Fruit fly (Drosophila melanogaster) whole organism, embryonic: ENCODE data around the gene CG15803.

Experiments
- B-H1 ChIP-seq: fragments of 200-800 bp; sonication (Bioruptor generic); IDR thresholded peaks from 3 replicates; pipeline ENCODE4 v1.3.6; 2022; ENCODE audit warnings: missing biosample characterization, missing genetic modification characterization
- B-H2 ChIP-seq: fragments of 200-800 bp; sonication (Bioruptor generic); optimal IDR thresholded peaks from 2 replicates; lab custom pipeline; 2018; ENCODE audit warnings: missing biosample characterization, mild to moderate bottlenecking, missing genetic modification characterization
- Blimp-1 ChIP-seq: fragments of 200-800 bp; sonication (Bioruptor generic); optimal IDR thresholded peaks from 3 replicates; lab custom pipeline; 2018; ENCODE audit warnings: missing biosample characterization, missing genetic modification characterization, mild to moderate bottlenecking, moderate library complexity, missing genetic modification reagents
- CG10366 ChIP-seq: fragments of 200-800 bp; sonication (Bioruptor generic); IDR thresholded peaks from 2 replicates; pipeline ENCODE4 v1.3.6; 2022; ENCODE audit warnings: missing biosample characterization, missing genetic modification characterization
- CG10431 ChIP-seq: fragments of 200-800 bp; sonication (Bioruptor generic); optimal IDR thresholded peaks from 3 replicates; lab custom pipeline; 2018; ENCODE audit warnings: missing biosample characterization, mild to moderate bottlenecking, missing genetic modification characterization
- CG10979 ChIP-seq: fragments of 200-800 bp; sonication (Bioruptor generic); optimal IDR thresholded peaks from 2 replicates; lab custom pipeline; 2018; ENCODE audit warnings: missing biosample characterization, mild to moderate bottlenecking, missing genetic modification characterization, moderate library complexity
- CG12104 ChIP-seq: fragments of 200-800 bp; sonication (Bioruptor generic); optimal IDR thresholded peaks from 3 replicates; lab custom pipeline; 2016; ENCODE audit warnings: missing biosample characterization, missing genetic modification characterization
- CG12659 ChIP-seq: fragments of 200-800 bp; sonication (Bioruptor generic); optimal IDR thresholded peaks from 3 replicates; lab custom pipeline; 2017; ENCODE audit warnings: mild to moderate bottlenecking, missing biosample characterization, missing genetic modification reagents, missing genetic modification characterization
- CG13287 ChIP-seq: fragments of 200-800 bp; sonication (Bioruptor generic); IDR thresholded peaks from 2 replicates; pipeline ENCODE4 v1.3.6; 2022; ENCODE audit warnings: missing biosample characterization, missing genetic modification characterization; ENCODE audit not compliant: partially characterized antibody
- CG15011 ChIP-seq: fragments of 200-800 bp; sonication (Bioruptor generic); optimal IDR thresholded peaks from 3 replicates; lab custom pipeline; 2018; ENCODE audit warnings: missing biosample characterization, mild to moderate bottlenecking, missing genetic modification characterization
- CG17328 ChIP-seq: fragments of 200-800 bp; sonication (Bioruptor generic); IDR thresholded peaks from 2 replicates; pipeline ENCODE4 v1.3.6; 2022; ENCODE audit warnings: missing biosample characterization, missing genetic modification characterization
- CG17385 ChIP-seq: fragments of 200-800 bp; sonication (Bioruptor generic); optimal IDR thresholded peaks from 3 replicates; lab custom pipeline; 2018; ENCODE audit warnings: missing biosample characterization, mild to moderate bottlenecking, missing genetic modification characterization
- CG2889 ChIP-seq: fragments of 200-800 bp; sonication (Bioruptor generic); IDR thresholded peaks from 3 replicates; pipeline ENCODE4 v1.3.6; 2022; ENCODE audit warnings: missing biosample characterization, missing genetic modification characterization
- CG3281 ChIP-seq: fragments of 200-800 bp; sonication (Bioruptor generic); optimal IDR thresholded peaks from 3 replicates; lab custom pipeline; 2017; ENCODE audit warnings: missing biosample characterization, mild to moderate bottlenecking, missing genetic modification characterization
- CG34422 ChIP-seq: fragments of 200-800 bp; sonication (Bioruptor generic); IDR thresholded peaks from 3 replicates; pipeline ENCODE4 v1.3.6; 2022; ENCODE audit warnings: missing biosample characterization, missing genetic modification characterization
- CG42726 ChIP-seq: fragments of 200-800 bp; sonication (Bioruptor generic); IDR thresholded peaks from 2 replicates; pipeline ENCODE4 v1.3.6; 2022; ENCODE audit warnings: missing biosample characterization, missing genetic modification characterization; ENCODE audit not compliant: partially characterized antibody
- CG4707 ChIP-seq: fragments of 200-800 bp; sonication (Bioruptor generic); optimal IDR thresholded peaks from 2 replicates; lab custom pipeline; 2018; ENCODE audit warnings: missing biosample characterization, mild to moderate bottlenecking, missing genetic modification characterization, moderate library complexity
- CG4730 ChIP-seq: fragments of 200-800 bp; sonication (Bioruptor generic); IDR thresholded peaks from 2 replicates; pipeline ENCODE4 v1.3.6; 2022; ENCODE audit warnings: missing biosample characterization, missing genetic modification characterization
- CG6272 ChIP-seq: fragments of 200-800 bp; sonication (Bioruptor generic); IDR thresholded peaks from 2 replicates; pipeline ENCODE4 v1.3.6; 2022; ENCODE audit warnings: missing biosample characterization, missing genetic modification characterization
- CG6689 ChIP-seq: fragments of 200-800 bp; sonication (Bioruptor generic); IDR thresholded peaks from 2 replicates; pipeline ENCODE4 v1.3.6; 2022; ENCODE audit warnings: missing biosample characterization, missing genetic modification characterization
- CG8281 ChIP-seq: fragments of 200-800 bp; sonication (Bioruptor generic); optimal IDR thresholded peaks from 2 replicates; lab custom pipeline; 2018; ENCODE audit warnings: missing biosample characterization, mild to moderate bottlenecking, missing genetic modification characterization, moderate library complexity
- CG8290 ChIP-seq, 3 experiments: fragments of 200-800 bp; sonication (Bioruptor generic); optimal IDR thresholded peaks; 2 replicates each; lab custom pipeline; 2016 to 2019; ENCODE audit warnings: missing biosample characterization in 3 of 3, missing genetic modification characterization in 3 of 3, mild to moderate bottlenecking in 2 of 3, moderate library complexity in 1 of 3
- E2f1 ChIP-seq: fragments of 200-800 bp; sonication (Bioruptor generic); IDR thresholded peaks from 2 replicates; pipeline ENCODE4 v1.3.6; 2022; ENCODE audit warnings: missing biosample characterization, missing genetic modification characterization
- Elba2 ChIP-seq: fragments of 200-800 bp; sonication (Bioruptor generic); optimal IDR thresholded peaks from 3 replicates; lab custom pipeline; 2016; ENCODE audit warnings: missing biosample characterization, missing genetic modification characterization
- Fer1 ChIP-seq: fragments of 200-800 bp; sonication (Bioruptor generic); optimal IDR thresholded peaks from 2 replicates; lab custom pipeline; 2017; ENCODE audit warnings: missing biosample characterization, mild to moderate bottlenecking, missing genetic modification characterization
- HLH3B ChIP-seq: fragments of 200-800 bp; sonication (Bioruptor generic); IDR thresholded peaks from 2 replicates; pipeline ENCODE4 v1.3.6; 2022; ENCODE audit warnings: missing biosample characterization, missing genetic modification characterization
- HLHmδ ChIP-seq: fragments of 200-800 bp; sonication (Bioruptor generic); optimal IDR thresholded peaks from 2 replicates; lab custom pipeline; 2018; ENCODE audit warnings: missing biosample characterization, mild to moderate bottlenecking, missing genetic modification characterization, moderate library complexity
- HmgZ ChIP-seq: fragments of 200-800 bp; sonication (Bioruptor generic); optimal IDR thresholded peaks from 2 replicates; lab custom pipeline; 2018; ENCODE audit warnings: missing biosample characterization, mild to moderate bottlenecking, missing genetic modification characterization
- Lhr ChIP-seq: fragments of 200-800 bp; sonication (Bioruptor generic); optimal IDR thresholded peaks from 3 replicates; lab custom pipeline; 2017; ENCODE audit warnings: mild to moderate bottlenecking, missing biosample characterization, missing genetic modification reagents, missing genetic modification characterization
- Lim3 ChIP-seq: fragments of 200-800 bp; sonication (Bioruptor generic); IDR thresholded peaks from 2 replicates; pipeline ENCODE4 v1.3.6; 2022; ENCODE audit warnings: missing biosample characterization, missing genetic modification characterization
- Max ChIP-seq: fragments of 200-800 bp; sonication (Bioruptor generic); optimal IDR thresholded peaks from 2 replicates; lab custom pipeline; 2016; ENCODE audit warnings: missing biosample characterization, mild to moderate bottlenecking, missing genetic modification characterization
- Mes4 ChIP-seq: fragments of 200-800 bp; sonication (Bioruptor generic); optimal IDR thresholded peaks from 2 replicates; lab custom pipeline; 2016; ENCODE audit warnings: missing biosample characterization, missing genetic modification characterization
- Poxn ChIP-seq: fragments of 200-800 bp; sonication (Bioruptor generic); IDR thresholded peaks from 2 replicates; pipeline ENCODE4 v1.3.6; 2022; ENCODE audit warnings: missing biosample characterization, missing genetic modification characterization
- Sox102F ChIP-seq: fragments of 200-800 bp; sonication (Bioruptor generic); optimal IDR thresholded peaks from 2 replicates; lab custom pipeline; 2018; ENCODE audit warnings: missing biosample characterization, mild to moderate bottlenecking, missing genetic modification characterization, moderate library complexity
- Usf ChIP-seq: fragments of 200-800 bp; sonication (Bioruptor generic); optimal IDR thresholded peaks from 2 replicates; lab custom pipeline; 2017; ENCODE audit warnings: missing genotype, missing biosample characterization, missing genetic modification characterization
- chinmo ChIP-seq: fragments of 200-800 bp; sonication (Bioruptor generic); IDR thresholded peaks from 4 replicates; pipeline ENCODE4 v1.3.6; 2022; ENCODE audit warnings: missing biosample characterization, missing genetic modification characterization; ENCODE audit not compliant: partially characterized antibody
- danr ChIP-seq: fragments of 200-800 bp; sonication (Bioruptor generic); IDR thresholded peaks from 2 replicates; pipeline ENCODE4 v1.3.6; 2022; ENCODE audit warnings: missing biosample characterization, missing genetic modification characterization
- fru ChIP-seq: fragments of >200 bp; optimal IDR thresholded peaks from 2 replicates; lab custom pipeline; 2017
- fu2 ChIP-seq: fragments of 200-800 bp; sonication (Bioruptor generic); optimal IDR thresholded peaks from 2 replicates; lab custom pipeline; 2016; ENCODE audit warnings: missing biosample characterization, missing genetic modification characterization
- gsb-n ChIP-seq: fragments of 200-800 bp; sonication (Bioruptor generic); optimal IDR thresholded peaks from 3 replicates; lab custom pipeline; 2018; ENCODE audit warnings: missing biosample characterization, mild to moderate bottlenecking, missing genetic modification characterization
- klu ChIP-seq: fragments of 200-800 bp; sonication (Bioruptor generic); IDR thresholded peaks from 2 replicates; pipeline ENCODE4 v1.3.6; 2022; ENCODE audit warnings: missing biosample characterization, missing genetic modification characterization
- lab ChIP-seq: fragments of 200-800 bp; sonication (Bioruptor generic); optimal IDR thresholded peaks from 3 replicates; lab custom pipeline; 2017; ENCODE audit warnings: missing biosample characterization, missing genetic modification characterization, mild to moderate bottlenecking, moderate library complexity, missing genetic modification reagents
- luna ChIP-seq: fragments of 200-800 bp; sonication (Bioruptor generic); optimal IDR thresholded peaks from 2 replicates; lab custom pipeline; 2016; ENCODE audit warnings: missing biosample characterization, missing genetic modification characterization
- pho ChIP-seq: fragments of 200-800 bp; sonication (Bioruptor generic); optimal IDR thresholded peaks from 2 replicates; lab custom pipeline; 2016; ENCODE audit warnings: missing biosample characterization, missing genetic modification characterization
- phol ChIP-seq: fragments of 200-800 bp; sonication (Bioruptor generic); optimal IDR thresholded peaks from 3 replicates; lab custom pipeline; 2018; ENCODE audit warnings: missing biosample characterization, mild to moderate bottlenecking, missing genetic modification characterization, moderate library complexity
- prd ChIP-seq, 3 experiments: fragments of >200 bp in 2 of 3; fragments of 200-800 bp in 1 of 3; sonication (Bioruptor generic) in 1 of 3; optimal IDR thresholded peaks in 2 of 3; IDR thresholded peaks in 1 of 3; 2 replicates in 2 of 3; 3 replicates in 1 of 3; pipeline versions ENCODE4 v1.3.6 to Lab custom; 2017 to 2022; ENCODE audit warnings: missing biosample characterization in 1 of 3, missing genetic modification characterization in 1 of 3
- pros ChIP-seq: fragments of 200-800 bp; sonication (Bioruptor generic); optimal IDR thresholded peaks from 3 replicates; lab custom pipeline; 2019; ENCODE audit warnings: missing biosample characterization, mild to moderate bottlenecking, missing genetic modification characterization, moderate library complexity
- rib ChIP-seq: fragments of 200-800 bp; sonication (Bioruptor generic); IDR thresholded peaks from 2 replicates; pipeline ENCODE4 v1.3.6; 2022; ENCODE audit warnings: missing biosample characterization, missing genetic modification characterization
- ttk ChIP-seq: fragments of 200-800 bp; sonication (Bioruptor generic); IDR thresholded peaks from 2 replicates; pipeline ENCODE4 v2.1.2; 2022; ENCODE audit warnings: missing biosample characterization, missing genetic modification characterization

The CG15803 gene

dm6 chr3R:18297444-18298297, 62.9 kb downstream of the CG15803 start (continued):
- no peak for TF ChIP-seq CG8290 (GFP tag; optimal IDR thresholded peaks at IDR 0.05; lab: Kevin White, UChicago)
- no peak for TF ChIP-seq CG8290 (tag; optimal IDR thresholded peaks at IDR 0.05; lab: Kevin White, UChicago)
- no peak for TF ChIP-seq Poxn (GFP tag; lab: Robert Waterston, UW)
- no peak for TF ChIP-seq CG6272 (GFP tag; lab: Robert Waterston, UW)
- TF ChIP-seq Elba2 (GFP tag; lab: Kevin White, UChicago): no peak
- TF ChIP-seq Lhr (GFP tag; lab: Kevin White, UChicago): no peak
- TF ChIP-seq CG10431 (GFP tag; lab: Kevin White, UChicago): no peak
- no peak for TF ChIP-seq CG34422 (GFP tag; lab: Robert Waterston, UW)
- no peak for TF ChIP-seq CG2889 (GFP tag; lab: Robert Waterston, UW)
- TF ChIP-seq CG13287: no peak
- no peak for TF ChIP-seq luna (GFP tag; lab: Kevin White, UChicago)
- TF ChIP-seq lab (GFP tag; lab: Kevin White, UChicago): peak; percentile 37
- no peak for TF ChIP-seq HLH3B (GFP tag; lab: Robert Waterston, UW)
- TF ChIP-seq CG17328 (GFP tag; lab: Robert Waterston, UW): 0 out of 2 replicates have a peak, but pooled peaks have one; percentile 27
- no peak for TF ChIP-seq CG6689 (GFP tag; lab: Robert Waterston, UW)
- no peak for TF ChIP-seq fu2 (GFP tag; lab: Kevin White, UChicago)
- no peak for TF ChIP-seq Fer1 (GFP tag; lab: Kevin White, UChicago)
- TF ChIP-seq B-H1 (GFP tag; lab: Robert Waterston, UW): no peak
- no peak for TF ChIP-seq CG4707
- TF ChIP-seq danr (GFP tag; lab: Robert Waterston, UW): no peak
- TF ChIP-seq CG42726 (GFP tag; lab: Robert Waterston, UW): no peak
- TF ChIP-seq prd (optimal IDR thresholded peaks at IDR 0.05; lab: Kevin White, UChicago): no peak
- TF ChIP-seq prd (GFP tag; IDR thresholded peaks at IDR 0.05; lab: Robert Waterston, UW): peak; percentile 40; the same call in 1 of the 3 replicates
- TF ChIP-seq CG12104: no peak
- TF ChIP-seq CG15011 (GFP tag; lab: Kevin White, UChicago): no peak
- TF ChIP-seq CG8281: no peak
- TF ChIP-seq pho (GFP tag; lab: Kevin White, UChicago): peak; percentile 10
- no peak for TF ChIP-seq E2f1 (GFP tag; lab: Robert Waterston, UW)
- no peak for TF ChIP-seq rib (GFP tag; lab: Robert Waterston, UW)
- peak; percentile 37 for TF ChIP-seq CG17385
- TF ChIP-seq klu (GFP tag; lab: Robert Waterston, UW): no peak
- no peak for TF ChIP-seq HmgZ (tag; lab: Kevin White, UChicago)
- TF ChIP-seq Usf: no peak
- TF ChIP-seq phol (tag; lab: Kevin White, UChicago): peak; percentile 9
- TF ChIP-seq B-H2: no peak
- TF ChIP-seq Max: no peak
- TF ChIP-seq CG12659: no peak
- TF ChIP-seq Blimp-1: peak; percentile 67
- TF ChIP-seq CG10366 (GFP tag; lab: Robert Waterston, UW): no peak
- no peak for TF ChIP-seq pros (GFP tag; lab: Kevin White, UChicago)
- peak; percentile 4 for TF ChIP-seq CG10979 (tag; lab: Kevin White, UChicago)
- TF ChIP-seq ttk (GFP tag; lab: Robert Waterston, UW): no peak
- peak; percentile 20 for TF ChIP-seq Sox102F
- no peak for TF ChIP-seq gsb-n (tag; lab: Kevin White, UChicago)
- no peak for TF ChIP-seq CG4730 (GFP tag; lab: Robert Waterston, UW)
- no peak for TF ChIP-seq CG3281 (GFP tag; lab: Kevin White, UChicago)
- no peak for TF ChIP-seq HLHmδ (GFP tag; lab: Kevin White, UChicago)
- peak; percentile 5 for TF ChIP-seq Mes4 (GFP tag; lab: Kevin White, UChicago)
- TF ChIP-seq fru (lab: Kevin White, UChicago): no peak
- TF ChIP-seq Lim3 (GFP tag; lab: Robert Waterston, UW): no peak
- TF ChIP-seq chinmo (GFP tag; lab: Robert Waterston, UW): 0 out of 4 replicates have a peak, but pooled peaks have one; percentile 5
